Fruit fly (Drosophila melanogaster): ENCODE measurements around the gene Syx1A.

dm6 chr3R:24079613-24080012, 25.9 kb downstream of the Syx1A start:
- TF ChIP-seq Dll (optimal IDR thresholded peaks at IDR 0.05) = no peak
- no peak for TF ChIP-seq EcR (GFP tag; optimal IDR thresholded peaks at IDR 0.05)
- no peak for TF ChIP-seq psq (optimal IDR thresholded peaks at IDR 0.05)
- TF ChIP-seq usp (GFP tag; optimal IDR thresholded peaks at IDR 0.05) = no peak
- TF ChIP-seq pan (optimal IDR thresholded peaks at IDR 0.05) = no peak
- TF ChIP-seq CG8478 (optimal IDR thresholded peaks at IDR 0.05) = no peak
